Worm (Caenorhabditis elegans): ENCODE data around the gene wdr-46.

The wdr-46 gene

ce11 chrIV:12391003-12391637 is 19.1 kb downstream of the wdr-46 start, which contains the start of the genes rps-23 and dpm-3 (continued):
- peak; percentile 93 for TF ChIP-seq tbx-2 (tag; optimal IDR thresholded peaks at IDR 0.05)
- peak; percentile 64 for TF ChIP-seq ceh-18 (tag; optimal IDR thresholded peaks at IDR 0.05)
- TF ChIP-seq lin-11 (tag; optimal IDR thresholded peaks at IDR 0.05): no peak
- peak; percentile 48 for TF ChIP-seq unc-86 (tag; optimal IDR thresholded peaks at IDR 0.05)
- peak; percentile 62 for TF ChIP-seq dve-1 (tag; optimal IDR thresholded peaks at IDR 0.05)
- TF ChIP-seq ceh-31 (tag; optimal IDR thresholded peaks at IDR 0.05): peak; percentile 95
- peak; percentile 76 for TF ChIP-seq fax-1 (tag; optimal IDR thresholded peaks at IDR 0.05)
- no peak for TF ChIP-seq ceh-45 (GFP tag; IDR thresholded peaks at IDR 0.05)
- no peak for TF ChIP-seq sox-4 (tag; optimal IDR thresholded peaks at IDR 0.05)
- peak; percentile 58 for TF ChIP-seq Y22D7AL.16 (tag; optimal IDR thresholded peaks at IDR 0.05)
- peak; percentile 35 for TF ChIP-seq ceh-14 (tag; optimal IDR thresholded peaks at IDR 0.05)
- TF ChIP-seq ceh-34 (tag; optimal IDR thresholded peaks at IDR 0.05): peak; percentile 67
- TF ChIP-seq elt-2 (tag; optimal IDR thresholded peaks at IDR 0.05): peak; percentile 70
- peak; percentile 36 for TF ChIP-seq ttx-3 (tag; optimal IDR thresholded peaks at IDR 0.05)
- peak; percentile 37 for TF ChIP-seq F13H6.1 (tag; optimal IDR thresholded peaks at IDR 0.05)
- TF ChIP-seq hlh-30 (tag; optimal IDR thresholded peaks at IDR 0.05; ENCODE audit: insufficient read depth): peak; percentile 69
- TF ChIP-seq ceh-30 (tag; optimal IDR thresholded peaks at IDR 0.05): peak; percentile 13
- peak; percentile 46 for TF ChIP-seq unc-55 (GFP tag; optimal IDR thresholded peaks at IDR 0.05)
- no peak for TF ChIP-seq ceh-9 (tag; optimal IDR thresholded peaks at IDR 0.05)
- TF ChIP-seq K09A11.1 (tag; optimal IDR thresholded peaks at IDR 0.05; ENCODE audit: insufficient read depth): no peak
- TF ChIP-seq tbx-7 (tag; optimal IDR thresholded peaks at IDR 0.05): peak; percentile 64
- no peak for TF ChIP-seq mec-3 (tag; optimal IDR thresholded peaks at IDR 0.05; ENCODE audit: borderline replicate concordance)
- TF ChIP-seq ceh-22 (tag; optimal IDR thresholded peaks at IDR 0.05): no peak
- no peak for TF ChIP-seq pag-3 (tag; optimal IDR thresholded peaks at IDR 0.05; ENCODE audit: borderline replicate concordance)
- peak; percentile 20 for TF ChIP-seq hlh-6 (tag; optimal IDR thresholded peaks at IDR 0.05)
- no peak for TF ChIP-seq npax-4 (tag; optimal IDR thresholded peaks at IDR 0.05)
- no peak for TF ChIP-seq pat-9 (tag; optimal IDR thresholded peaks at IDR 0.05)
- TF ChIP-seq pqm-1 (tag; optimal IDR thresholded peaks at IDR 0.05): peak; percentile 49
- TF ChIP-seq C08G9.2 (tag; optimal IDR thresholded peaks at IDR 0.05): peak; percentile 92
- TF ChIP-seq pax-1 (tag; optimal IDR thresholded peaks at IDR 0.05): peak; percentile 69
- TF ChIP-seq pha-2 (tag; optimal IDR thresholded peaks at IDR 0.05): peak; percentile 65
- TF ChIP-seq syd-9 (tag; optimal IDR thresholded peaks at IDR 0.05): no peak
- peak; percentile 75 for TF ChIP-seq hlh-8 (tag; optimal IDR thresholded peaks at IDR 0.05)
- TF ChIP-seq T23F11.4 (GFP tag; optimal IDR thresholded peaks at IDR 0.05): peak; percentile 10
- TF ChIP-seq ets-4 (tag; optimal IDR thresholded peaks at IDR 0.05): peak; percentile 93
- no peak for TF ChIP-seq nhr-232 (tag; optimal IDR thresholded peaks at IDR 0.05)
- no peak for TF ChIP-seq ama-1 (optimal IDR thresholded peaks at IDR 0.05)
- peak; percentile 82 for TF ChIP-seq rnt-1 (tag; optimal IDR thresholded peaks at IDR 0.05)
- peak; percentile 90 for TF ChIP-seq ceh-2 (tag; optimal IDR thresholded peaks at IDR 0.05)
- TF ChIP-seq odd-2 (tag; optimal IDR thresholded peaks at IDR 0.05): no peak
- TF ChIP-seq fkh-10 (GFP tag; optimal IDR thresholded peaks at IDR 0.05): no peak
- peak; percentile 76 for TF ChIP-seq fkh-6 (tag; optimal IDR thresholded peaks at IDR 0.05)
- TF ChIP-seq madf-2 (tag; optimal IDR thresholded peaks at IDR 0.05): peak; percentile 72
